Fruit fly (Drosophila melanogaster) whole organism, embryonic: ENCODE data around the gene CG11382.

Experiments
- Bteb2 ChIP-seq: fragments of 200-800 bp; sonication (Bioruptor generic); optimal IDR thresholded peaks from 2 replicates; lab custom pipeline; 2016; ENCODE audit warnings: missing biosample characterization, missing genetic modification characterization
- CG10147 ChIP-seq: fragments of 200-800 bp; sonication (Bioruptor generic); optimal IDR thresholded peaks from 2 replicates; lab custom pipeline; 2019; ENCODE audit warnings: missing biosample characterization, mild to moderate bottlenecking, missing genetic modification characterization, moderate library complexity
- CG10267 ChIP-seq: fragments of 200-800 bp; sonication (Bioruptor generic); optimal IDR thresholded peaks from 2 replicates; lab custom pipeline; 2018; ENCODE audit warnings: missing biosample characterization, mild to moderate bottlenecking, missing genetic modification characterization, moderate library complexity
- CG10274 ChIP-seq: fragments of 200-800 bp; sonication (Bioruptor generic); optimal IDR thresholded peaks from 3 replicates; lab custom pipeline; 2017; ENCODE audit warnings: missing biosample characterization, mild to moderate bottlenecking, missing genetic modification characterization
- CG10462 ChIP-seq: fragments of 200-800 bp; sonication (Bioruptor generic); optimal IDR thresholded peaks from 2 replicates; lab custom pipeline; 2016; ENCODE audit warnings: missing biosample characterization, missing genetic modification characterization
- CG1233 ChIP-seq: fragments of 200-800 bp; sonication (Bioruptor generic); optimal IDR thresholded peaks from 4 replicates; lab custom pipeline; 2018; ENCODE audit warnings: missing biosample characterization, mild to moderate bottlenecking, missing genetic modification characterization
- CG12659 ChIP-seq: fragments of 200-800 bp; sonication (Bioruptor generic); optimal IDR thresholded peaks from 3 replicates; lab custom pipeline; 2017; ENCODE audit warnings: mild to moderate bottlenecking, missing biosample characterization, missing genetic modification reagents, missing genetic modification characterization
- CG13296 ChIP-seq: fragments of 200-800 bp; sonication (Bioruptor generic); optimal IDR thresholded peaks from 3 replicates; lab custom pipeline; 2018; ENCODE audit warnings: missing biosample characterization, mild to moderate bottlenecking, missing genetic modification characterization
- CG13624 ChIP-seq: fragments of 200-800 bp; sonication (Bioruptor generic); optimal IDR thresholded peaks from 2 replicates; lab custom pipeline; 2016; ENCODE audit warnings: missing biosample characterization, missing genetic modification characterization
- CG17359 ChIP-seq: fragments of 200-800 bp; sonication (Bioruptor generic); optimal IDR thresholded peaks from 3 replicates; lab custom pipeline; 2018; ENCODE audit warnings: missing biosample characterization, mild to moderate bottlenecking, missing genetic modification characterization, moderate library complexity
- CG17361 ChIP-seq: fragments of 200-800 bp; sonication (Bioruptor generic); IDR thresholded peaks from 3 replicates; pipeline ENCODE4 v1.3.6; 2022; ENCODE audit warnings: missing biosample characterization, missing genetic modification characterization
- CG18262 ChIP-seq: fragments of 200-800 bp; optimal IDR thresholded peaks from 3 replicates; lab custom pipeline; 2019; ENCODE audit warnings: missing biosample characterization, mild to moderate bottlenecking, missing genetic modification characterization, moderate library complexity
- CG2116 ChIP-seq: fragments of 200-800 bp; sonication (Bioruptor generic); optimal IDR thresholded peaks from 3 replicates; lab custom pipeline; 2018; ENCODE audit warnings: missing biosample characterization, mild to moderate bottlenecking, missing genetic modification characterization
- CG2120 ChIP-seq: fragments of 200-800 bp; sonication (Bioruptor generic); optimal IDR thresholded peaks from 3 replicates; lab custom pipeline; 2016; ENCODE audit warnings: missing biosample characterization, missing genetic modification characterization
- CG34224 ChIP-seq: fragments of 200-800 bp; sonication (Bioruptor generic); IDR thresholded peaks from 3 replicates; pipeline ENCODE4 v1.3.6; 2022; ENCODE audit warnings: missing biosample characterization, missing genetic modification characterization; ENCODE audit not compliant: partially characterized antibody
- CG34376 ChIP-seq: fragments of 200-800 bp; sonication (Bioruptor generic); optimal IDR thresholded peaks from 2 replicates; lab custom pipeline; 2018; ENCODE audit warnings: missing biosample characterization, mild to moderate bottlenecking, missing genetic modification characterization
- CG4404 ChIP-seq: fragments of 200-800 bp; sonication (Bioruptor generic); IDR thresholded peaks from 2 replicates; pipeline ENCODE4 v1.3.6; 2022; ENCODE audit warnings: missing biosample characterization, missing genetic modification characterization
- CG6791 ChIP-seq: fragments of 200-800 bp; sonication (Bioruptor generic); IDR thresholded peaks from 3 replicates; pipeline ENCODE4 v1.3.6; 2022; ENCODE audit warnings: missing biosample characterization, missing genetic modification characterization; ENCODE audit not compliant: partially characterized antibody
- CG8290 ChIP-seq, 3 experiments: fragments of 200-800 bp; sonication (Bioruptor generic); optimal IDR thresholded peaks; 2 replicates each; lab custom pipeline; 2016 to 2019; ENCODE audit warnings: missing biosample characterization in 3 of 3, missing genetic modification characterization in 3 of 3, mild to moderate bottlenecking in 2 of 3, moderate library complexity in 1 of 3
- CG9727 ChIP-seq: fragments of 200-800 bp; sonication (Bioruptor generic); optimal IDR thresholded peaks from 3 replicates; lab custom pipeline; 2017; ENCODE audit warnings: missing biosample characterization, mild to moderate bottlenecking, missing genetic modification characterization
- CTCF ChIP-seq: fragments of 200-800 bp; sonication (Bioruptor generic); optimal IDR thresholded peaks from 2 replicates; lab custom pipeline; 2017; ENCODE audit warnings: missing biosample characterization, mild to moderate bottlenecking, missing genetic modification characterization, moderate library complexity
- CoRest ChIP-seq: fragments of 200-800 bp; sonication (Bioruptor generic); optimal IDR thresholded peaks from 3 replicates; lab custom pipeline; 2018; ENCODE audit warnings: missing biosample characterization, mild to moderate bottlenecking, missing genetic modification characterization, moderate library complexity
- D ChIP-seq, 2 experiments: fragments of 200-800 bp in 1 of 2; fragments of >200 bp in 1 of 2; sonication (Bioruptor generic) in 1 of 2; optimal IDR thresholded peaks; 2 replicates in 1 of 2; 3 replicates in 1 of 2; lab custom pipeline; 2017; ENCODE audit warnings: mild to moderate bottlenecking in 1 of 2, missing biosample characterization in 1 of 2, missing genetic modification characterization in 1 of 2, missing genetic modification reagents in 1 of 2
- Dll ChIP-seq: fragments of 200-800 bp; sonication (Bioruptor generic); IDR thresholded peaks from 4 replicates; pipeline ENCODE4 v1.3.6; 2022; ENCODE audit warnings: missing biosample characterization, missing genetic modification characterization; ENCODE audit not compliant: partially characterized antibody
- Doc3 ChIP-seq: fragments of 200-800 bp; sonication (Bioruptor generic); IDR thresholded peaks from 3 replicates; pipeline ENCODE4 v1.3.6; 2022; ENCODE audit warnings: missing biosample characterization, missing genetic modification characterization; ENCODE audit not compliant: partially characterized antibody
- Dp ChIP-seq: fragments of 200-800 bp; sonication (Bioruptor generic); optimal IDR thresholded peaks from 2 replicates; lab custom pipeline; 2018; ENCODE audit warnings: missing biosample characterization, mild to moderate bottlenecking, missing genetic modification characterization, moderate library complexity
- HLH4C ChIP-seq: fragments of 200-800 bp; sonication (Bioruptor generic); IDR thresholded peaks from 3 replicates; pipeline ENCODE4 v1.3.6; 2022; ENCODE audit warnings: missing biosample characterization, missing genetic modification characterization; ENCODE audit not compliant: partially characterized antibody
- Hmr ChIP-seq: fragments of 200-800 bp; sonication (Bioruptor generic); optimal IDR thresholded peaks from 3 replicates; lab custom pipeline; 2017; ENCODE audit warnings: mild to moderate bottlenecking, missing biosample characterization, missing genetic modification reagents, missing genetic modification characterization
- Lhr ChIP-seq: fragments of 200-800 bp; sonication (Bioruptor generic); optimal IDR thresholded peaks from 3 replicates; lab custom pipeline; 2017; ENCODE audit warnings: mild to moderate bottlenecking, missing biosample characterization, missing genetic modification reagents, missing genetic modification characterization
- Pdp1 ChIP-seq, 2 experiments: fragments of 200-800 bp; sonication (Bioruptor generic); optimal IDR thresholded peaks; 3 replicates each; lab custom pipeline; 2016; ENCODE audit warnings: missing biosample characterization in 2 of 2, missing genetic modification characterization in 2 of 2, mild to moderate bottlenecking in 1 of 2, moderate library complexity in 1 of 2
- ato ChIP-seq: fragments of 200-800 bp; sonication (Bioruptor generic); IDR thresholded peaks from 2 replicates; pipeline ENCODE4 v1.3.6; 2022; ENCODE audit warnings: missing biosample characterization, missing genetic modification characterization; ENCODE audit not compliant: partially characterized antibody
- bbx ChIP-seq: fragments of 200-800 bp; sonication (Bioruptor generic); IDR thresholded peaks from 2 replicates; pipeline ENCODE4 v1.3.6; 2022; ENCODE audit warnings: missing biosample characterization, missing genetic modification characterization; ENCODE audit not compliant: partially characterized antibody
- br ChIP-seq: fragments of >200 bp; optimal IDR thresholded peaks from 2 replicates; lab custom pipeline; 2017
- btn ChIP-seq: fragments of 200-800 bp; sonication (Bioruptor generic); optimal IDR thresholded peaks from 2 replicates; lab custom pipeline; 2016; ENCODE audit warnings: missing biosample characterization, missing genetic modification characterization
- fd3F ChIP-seq: fragments of 200-800 bp; sonication (Bioruptor generic); optimal IDR thresholded peaks from 2 replicates; lab custom pipeline; 2018; ENCODE audit warnings: missing biosample characterization, mild to moderate bottlenecking, missing genetic modification characterization, moderate library complexity
- fu2 ChIP-seq: fragments of 200-800 bp; sonication (Bioruptor generic); optimal IDR thresholded peaks from 2 replicates; lab custom pipeline; 2016; ENCODE audit warnings: missing biosample characterization, missing genetic modification characterization
- grau ChIP-seq: fragments of 200-800 bp; optimal IDR thresholded peaks from 3 replicates; lab custom pipeline; 2019; ENCODE audit warnings: missing biosample characterization, mild to moderate bottlenecking, missing genetic modification characterization, moderate library complexity
- hbn ChIP-seq: fragments of 200-800 bp; sonication (Bioruptor generic); IDR thresholded peaks from 2 replicates; pipeline ENCODE4 v1.3.6; 2022; ENCODE audit warnings: missing biosample characterization, missing genetic modification characterization; ENCODE audit not compliant: partially characterized antibody
- hkb ChIP-seq, 2 experiments: fragments of 200-800 bp in 1 of 2; fragments of >200 bp in 1 of 2; sonication (Bioruptor generic) in 1 of 2; IDR thresholded peaks in 1 of 2; optimal IDR thresholded peaks in 1 of 2; 2 replicates each; pipeline versions ENCODE4 v1.3.6 to Lab custom; 2017 to 2022; ENCODE audit warnings: missing biosample characterization in 1 of 2, missing genetic modification characterization in 1 of 2
- lilli ChIP-seq: fragments of 200-800 bp; sonication (Bioruptor generic); optimal IDR thresholded peaks from 3 replicates; lab custom pipeline; 2016; ENCODE audit warnings: missing biosample characterization, missing genetic modification characterization
- sd ChIP-seq: fragments of 200-800 bp; sonication (Bioruptor generic); optimal IDR thresholded peaks from 3 replicates; lab custom pipeline; 2018; ENCODE audit warnings: missing biosample characterization, mild to moderate bottlenecking, missing genetic modification characterization, moderate library complexity
- sens ChIP-seq: fragments of 200-800 bp; sonication (Bioruptor generic); peaks from one replicate; lab custom pipeline; 2016; ENCODE audit warnings: missing biosample characterization, missing genetic modification characterization
- shn ChIP-seq: fragments of 200-800 bp; sonication (Bioruptor generic); optimal IDR thresholded peaks from 3 replicates; lab custom pipeline; 2016; ENCODE audit warnings: missing biosample characterization, missing genetic modification characterization
- slbo ChIP-seq: fragments of 200-800 bp; sonication (Bioruptor generic); IDR thresholded peaks from 2 replicates; pipeline ENCODE4 v1.3.6; 2022; ENCODE audit warnings: missing biosample characterization, missing genetic modification characterization
- sna ChIP-seq: fragments of 200-800 bp; sonication (Bioruptor generic); IDR thresholded peaks from 2 replicates; pipeline ENCODE4 v1.3.6; 2022; ENCODE audit warnings: missing biosample characterization, missing genetic modification characterization; ENCODE audit not compliant: partially characterized antibody
- stwl ChIP-seq: fragments of 200-800 bp; sonication (Bioruptor generic); optimal IDR thresholded peaks from 3 replicates; lab custom pipeline; 2018; ENCODE audit warnings: missing biosample characterization, mild to moderate bottlenecking, missing genetic modification characterization, moderate library complexity
- trem ChIP-seq: fragments of 200-800 bp; optimal IDR thresholded peaks from 3 replicates; lab custom pipeline; 2019; ENCODE audit warnings: missing biosample characterization, mild to moderate bottlenecking, missing genetic modification characterization, moderate library complexity
- zen2 ChIP-seq: fragments of 200-800 bp; sonication (Bioruptor generic); IDR thresholded peaks from 3 replicates; pipeline ENCODE4 v1.3.6; 2022; ENCODE audit warnings: missing biosample characterization, missing genetic modification characterization; ENCODE audit not compliant: partially characterized antibody

The CG11382 gene

DNA sequence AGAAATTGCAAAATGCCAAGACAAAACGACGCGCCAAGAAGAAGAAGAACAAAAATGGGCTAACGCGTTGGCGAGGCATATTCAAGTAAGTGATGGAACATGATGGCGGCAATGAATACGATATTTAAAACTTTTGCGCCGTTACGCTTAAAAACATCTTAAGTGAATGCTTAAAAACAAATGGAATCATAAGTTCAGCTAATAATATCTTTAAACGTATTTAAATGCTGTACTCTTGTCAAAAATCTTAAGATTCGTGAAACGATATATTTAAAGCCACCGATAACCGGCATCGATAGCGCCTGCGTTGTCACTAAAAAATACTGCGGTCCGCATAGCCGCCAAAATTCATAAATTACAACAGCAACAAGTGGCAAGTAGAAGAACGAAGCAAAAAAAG, 30.1 kb downstream of the CG11382 start, which contains the start of gene CG11403 (continued):
- peak; percentile 69; the same call in 1 of the 3 replicates for TF ChIP-seq CG6791 (GFP tag; lab: Robert Waterston, UW)
- TF ChIP-seq CG13296 (GFP tag; lab: Kevin White, UChicago) = no peak
- TF ChIP-seq CTCF (GFP tag; lab: Kevin White, UChicago) = peak; percentile 62
- peak; percentile 12 for TF ChIP-seq CG8290 (GFP tag; optimal IDR thresholded peaks at IDR 0.05; lab: Kevin White, UChicago)
- no peak for TF ChIP-seq CG8290 (tag; optimal IDR thresholded peaks at IDR 0.05; lab: Kevin White, UChicago)
- TF ChIP-seq sd (tag; lab: Kevin White, UChicago) = peak; percentile 0
- TF ChIP-seq CG17361 (GFP tag; lab: Robert Waterston, UW) = peak; percentile 49; the same call in 2 of the 3 replicates
- peak; percentile 7 for TF ChIP-seq Hmr
- peak; percentile 85 for TF ChIP-seq sna (GFP tag; lab: Robert Waterston, UW)
- peak; percentile 55 for TF ChIP-seq bbx (GFP tag; lab: Robert Waterston, UW)
- peak; percentile 13 for TF ChIP-seq CG18262 (tag; lab: Kevin White, UChicago)
- peak in 1 of 2 experiments; percentile 37 for TF ChIP-seq Pdp1 (GFP tag; optimal IDR thresholded peaks at IDR 0.05; lab: Kevin White, UChicago)
- no peak for TF ChIP-seq fd3F (GFP tag; lab: Kevin White, UChicago)
- TF ChIP-seq lilli (GFP tag; lab: Kevin White, UChicago) = peak; percentile 41
- TF ChIP-seq Dp (GFP tag; lab: Kevin White, UChicago) = peak; percentile 94
- peak; percentile 61; the same call in 1 of the 3 replicates for TF ChIP-seq zen2 (GFP tag; lab: Robert Waterston, UW)
- peak; percentile 57 for TF ChIP-seq CoRest (tag; lab: Kevin White, UChicago)
- peak; percentile 29 for TF ChIP-seq Lhr (GFP tag; lab: Kevin White, UChicago)
- no peak for TF ChIP-seq CG17359
- TF ChIP-seq trem (tag; lab: Kevin White, UChicago) = peak; percentile 63
- TF ChIP-seq CG9727 = peak; percentile 27
- TF ChIP-seq btn (GFP tag; lab: Kevin White, UChicago) = no peak
- peak; percentile 14 for TF ChIP-seq grau (tag; lab: Kevin White, UChicago)
- peak; percentile 43 for TF ChIP-seq CG13624 (GFP tag; lab: Kevin White, UChicago)
- TF ChIP-seq Dll (GFP tag; lab: Robert Waterston, UW) = peak; percentile 93
- TF ChIP-seq hkb (optimal IDR thresholded peaks at IDR 0.05; lab: Kevin White, UChicago) = peak; percentile 74
- no peak for TF ChIP-seq hkb (GFP tag; IDR thresholded peaks at IDR 0.05; lab: Robert Waterston, UW)
- TF ChIP-seq CG2116 = peak; percentile 86
- peak; percentile 87 for TF ChIP-seq sens (GFP tag; lab: Kevin White, UChicago)
- peak; percentile 19 for TF ChIP-seq fu2
- peak; percentile 77 for TF ChIP-seq HLH4C (GFP tag; lab: Robert Waterston, UW)
- peak; percentile 45 for TF ChIP-seq stwl (tag; lab: Kevin White, UChicago)
- peak; percentile 74 for TF ChIP-seq CG34224
- TF ChIP-seq CG1233 (GFP tag; lab: Kevin White, UChicago) = no peak
- TF ChIP-seq CG10267 = peak; percentile 20
- TF ChIP-seq CG10274 = no peak
- no peak for TF ChIP-seq br (lab: Kevin White, UChicago)
- TF ChIP-seq CG10147 (GFP tag; lab: Kevin White, UChicago) = peak; percentile 13
- peak; percentile 51; the same call in 1 of the 2 replicates for TF ChIP-seq ato (GFP tag; lab: Robert Waterston, UW)
- TF ChIP-seq CG2120 (GFP tag; lab: Kevin White, UChicago) = peak; percentile 22
- no peak for TF ChIP-seq D (optimal IDR thresholded peaks at IDR 0.05; lab: Kevin White, UChicago)
- TF ChIP-seq D (GFP tag; optimal IDR thresholded peaks at IDR 0.05; lab: Kevin White, UChicago) = no peak
- peak; percentile 85 for TF ChIP-seq hbn (GFP tag; lab: Robert Waterston, UW)
- peak; percentile 32 for TF ChIP-seq CG12659 (GFP tag; lab: Kevin White, UChicago)
- TF ChIP-seq CG10462 (GFP tag; lab: Kevin White, UChicago) = no peak
- TF ChIP-seq CG34376 (GFP tag; lab: Kevin White, UChicago) = no peak
- TF ChIP-seq CG4404 (GFP tag; lab: Robert Waterston, UW) = no peak
- TF ChIP-seq shn (GFP tag; lab: Kevin White, UChicago) = no peak
- 0 out of 2 replicates have a peak, but pooled peaks have one; percentile 8 for TF ChIP-seq slbo (GFP tag; lab: Robert Waterston, UW)
- no peak for TF ChIP-seq Bteb2 (GFP tag; lab: Kevin White, UChicago)
- peak; percentile 82 for TF ChIP-seq Doc3 (GFP tag; lab: Robert Waterston, UW)
